Worm (Caenorhabditis elegans) whole organism, L3 larva: Measurements from ENCODE around the gene mix-1.

Experiments used
- R02D3.7 ChIP-seq: fragments of 150-350 bp; optimal IDR thresholded peaks from 2 replicates; lab custom pipeline; 2014; ENCODE audit warnings: missing biosample characterization, missing genetic modification characterization
- ZK546.5 ChIP-seq: sonication (generic microtip); optimal IDR thresholded peaks from 2 replicates; lab custom pipeline; 2017; ENCODE audit warnings: missing biosample characterization, missing genetic modification characterization
- aly-2 ChIP-seq: fragments of 150-350 bp; optimal IDR thresholded peaks from 2 replicates; lab custom pipeline; 2014; ENCODE audit warnings: missing biosample characterization, missing genetic modification characterization
- ama-1 ChIP-seq: fragments of 150-350 bp; optimal IDR thresholded peaks from 2 replicates; lab custom pipeline; 2018
- ceh-16 ChIP-seq: sonication (generic microtip); optimal IDR thresholded peaks from 2 replicates; lab custom pipeline; 2017; ENCODE audit warnings: missing biosample characterization, missing genetic modification characterization
- ceh-28 ChIP-seq: fragments of 150-350 bp; optimal IDR thresholded peaks from 2 replicates; lab custom pipeline; 2014; ENCODE audit warnings: missing biosample characterization, missing genetic modification reagents, missing genetic modification characterization
- ceh-9 ChIP-seq: sonication (generic microtip); optimal IDR thresholded peaks from 2 replicates; lab custom pipeline; 2018; ENCODE audit warnings: missing biosample characterization, missing genetic modification characterization
- egl-27 ChIP-seq: sonication (generic microtip); optimal IDR thresholded peaks from 4 replicates; lab custom pipeline; 2017; ENCODE audit warnings: missing biosample characterization, missing genetic modification reagents, missing genetic modification characterization
- egl-5 ChIP-seq: fragments of 150-350 bp; optimal IDR thresholded peaks from 2 replicates; lab custom pipeline; 2017; ENCODE audit warnings: missing biosample characterization, missing genetic modification reagents, missing genetic modification characterization, inconsistent platforms
- elt-1 ChIP-seq: fragments of 150-350 bp; optimal IDR thresholded peaks from 2 replicates; lab custom pipeline; 2014; ENCODE audit warnings: missing biosample characterization, missing genetic modification characterization
- elt-2 ChIP-seq: sonication (generic microtip); optimal IDR thresholded peaks from 2 replicates; lab custom pipeline; 2016; ENCODE audit warnings: missing genetic modification reagents, mild to moderate bottlenecking, missing genetic modification characterization, missing compliant biosample characterization
- elt-3 ChIP-seq, 3 experiments: fragments of 150-350 bp in 1 of 3; sonication (generic microtip) in 2 of 3; optimal IDR thresholded peaks; 2 replicates in 2 of 3; 4 replicates in 1 of 3; lab custom pipeline; 2014 to 2017; ENCODE audit warnings: missing biosample characterization in 3 of 3, missing genetic modification characterization in 3 of 3
- fkh-10 ChIP-seq: sonication (generic microtip); optimal IDR thresholded peaks from 2 replicates; lab custom pipeline; 2017; ENCODE audit warnings: missing biosample characterization, missing genetic modification reagents, missing genetic modification characterization
- fos-1 ChIP-seq: fragments of 150-350 bp; optimal IDR thresholded peaks from 2 replicates; lab custom pipeline; 2014; ENCODE audit warnings: missing biosample characterization, missing genetic modification characterization
- hmg-11 ChIP-seq: sonication (generic microtip); optimal IDR thresholded peaks from 2 replicates; lab custom pipeline; 2016; ENCODE audit warnings: missing genetic modification characterization, missing compliant biosample characterization
- jun-1 ChIP-seq: fragments of 150-350 bp; optimal IDR thresholded peaks from 2 replicates; lab custom pipeline; 2014; ENCODE audit warnings: missing biosample characterization, missing genetic modification reagents, missing genetic modification characterization
- lin-15B ChIP-seq: fragments of 150-350 bp; optimal IDR thresholded peaks from 2 replicates; lab custom pipeline; 2014; ENCODE audit warnings: missing biosample characterization, missing genetic modification characterization
- lsy-12 ChIP-seq: sonication (generic microtip); optimal IDR thresholded peaks from 2 replicates; lab custom pipeline; 2016; ENCODE audit warnings: mild to moderate bottlenecking, missing genetic modification characterization, missing compliant biosample characterization
- mml-1 ChIP-seq: fragments of 150-350 bp; sonication (generic microtip); optimal IDR thresholded peaks from 3 replicates; lab custom pipeline; 2014; ENCODE audit warnings: missing biosample characterization, missing genetic modification characterization
- nfya-1 ChIP-seq: sonication (generic microtip); optimal IDR thresholded peaks from 2 replicates; lab custom pipeline; 2017; ENCODE audit warnings: missing genetic modification characterization, mild to moderate bottlenecking, missing compliant biosample characterization, antibody characterized with exemption, moderate library complexity; ENCODE audit not compliant: insufficient read depth
- nhr-11 ChIP-seq: fragments of 150-350 bp; optimal IDR thresholded peaks from 2 replicates; lab custom pipeline; 2014; ENCODE audit warnings: missing biosample characterization, missing genetic modification characterization
- nhr-23 ChIP-seq: fragments of 150-350 bp; optimal IDR thresholded peaks from 2 replicates; lab custom pipeline; 2014; ENCODE audit warnings: missing biosample characterization, missing genetic modification reagents, missing genetic modification characterization
- nhr-25 ChIP-seq: sonication (generic microtip); optimal IDR thresholded peaks from 2 replicates; lab custom pipeline; 2017; ENCODE audit warnings: missing biosample characterization, missing genetic modification characterization
- nhr-28 ChIP-seq: fragments of 150-350 bp; optimal IDR thresholded peaks from 2 replicates; lab custom pipeline; 2014; ENCODE audit warnings: missing biosample characterization, missing genetic modification characterization
- nhr-67 ChIP-seq: fragments of 150-350 bp; optimal IDR thresholded peaks from 2 replicates; lab custom pipeline; 2014; ENCODE audit warnings: missing biosample characterization, missing genetic modification characterization
- nhr-77 ChIP-seq: fragments of 150-350 bp; optimal IDR thresholded peaks from 2 replicates; lab custom pipeline; 2014; ENCODE audit warnings: missing biosample characterization, missing genetic modification characterization
- pha-4 ChIP-seq: fragments of 150-350 bp; optimal IDR thresholded peaks from 2 replicates; lab custom pipeline; 2014; ENCODE audit warnings: missing biosample characterization, missing genetic modification reagents, missing genetic modification characterization
- pqm-1 ChIP-seq: fragments of 150-350 bp; optimal IDR thresholded peaks from 2 replicates; lab custom pipeline; 2017; ENCODE audit warnings: missing biosample characterization, missing genetic modification characterization, inconsistent platforms
- skn-1 ChIP-seq: fragments of 150-350 bp; optimal IDR thresholded peaks from 2 replicates; lab custom pipeline; 2014; ENCODE audit warnings: missing biosample characterization, missing genetic modification characterization
- snpc-4 ChIP-seq: fragments of 150-350 bp; optimal IDR thresholded peaks from 2 replicates; lab custom pipeline; 2014; ENCODE audit warnings: missing biosample characterization, missing genetic modification characterization
- tbx-2 ChIP-seq: sonication (generic microtip); optimal IDR thresholded peaks from 2 replicates; lab custom pipeline; 2016; ENCODE audit warnings: mild to moderate bottlenecking, missing genetic modification characterization, missing compliant biosample characterization
- unc-39 ChIP-seq: sonication (generic microtip); optimal IDR thresholded peaks from 4 replicates; lab custom pipeline; 2017; ENCODE audit warnings: missing biosample characterization, missing genetic modification characterization
- zag-1 ChIP-seq: fragments of 150-350 bp; optimal IDR thresholded peaks from 2 replicates; lab custom pipeline; 2014; ENCODE audit warnings: missing biosample characterization, missing genetic modification characterization
- ztf-11 ChIP-seq: fragments of 150-350 bp; optimal IDR thresholded peaks from 2 replicates; lab custom pipeline; 2014; ENCODE audit warnings: missing biosample characterization, missing genetic modification characterization
- ztf-4 ChIP-seq: fragments of 150-350 bp; optimal IDR thresholded peaks from 2 replicates; lab custom pipeline; 2014; ENCODE audit warnings: missing biosample characterization, missing genetic modification characterization

mix-1 gene

DNA sequence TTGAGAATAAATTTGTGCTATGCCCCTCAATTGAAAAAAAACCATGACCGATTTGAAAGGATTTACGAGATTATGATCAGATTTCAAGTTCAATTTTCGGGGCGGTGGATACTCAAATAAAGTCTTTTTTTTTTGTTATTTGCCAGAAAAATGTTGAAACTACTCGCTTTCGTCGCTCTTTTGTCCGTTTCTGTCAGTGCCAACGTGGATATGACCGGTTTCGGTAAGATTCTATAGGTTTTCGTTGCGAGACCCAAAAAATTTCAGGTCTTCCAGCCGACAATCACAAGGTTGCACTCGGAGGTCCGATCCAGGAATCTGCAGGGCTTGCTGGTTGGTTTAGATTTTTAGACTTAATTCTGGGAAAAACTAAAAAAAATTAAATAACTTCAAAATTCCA lies 36.8 kb upstream of the mix-1 start, which contains the start of gene tag-209:
tag-209 (plus strand) TSS at position 73 of the 400 bp plus-strand sequence.
- TF ChIP-seq unc-39 (tag; lab: Kevin White, UChicago) (no peak), elt-3 (tag; optimal IDR thresholded peaks at IDR 0.05; lab: Kevin White, UChicago) (no peak), ceh-9 (tag; lab: Kevin White, UChicago) (no peak), lsy-12 (tag; lab: Kevin White, UChicago) (no peak), egl-27 (tag; lab: Kevin White, UChicago) (no peak), tbx-2 (no peak), fkh-10 (GFP tag; lab: Kevin White, UChicago) (no peak), ZK546.5 (tag; lab: Kevin White, UChicago) (no peak), ama-1 (lab: Kevin White, UChicago) (no peak)

DNA sequence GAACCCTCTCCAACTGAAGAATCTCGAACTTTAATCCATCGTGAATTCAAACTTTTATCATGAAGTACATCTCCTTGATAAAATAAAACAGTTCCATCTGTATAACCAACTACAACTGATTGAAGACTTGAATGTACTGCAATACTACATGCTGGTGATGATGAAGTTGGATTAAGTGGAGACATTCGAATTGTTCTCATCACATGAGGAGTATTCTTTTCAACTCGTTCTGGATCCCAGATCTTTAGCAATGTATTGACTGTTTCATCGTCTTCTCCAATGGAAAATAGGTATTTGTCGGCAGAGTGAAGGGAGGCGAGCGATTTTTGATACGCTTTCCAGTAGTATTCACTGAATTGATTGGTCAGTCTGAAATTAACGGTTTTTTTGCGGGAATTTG lies 31.4 kb upstream of the mix-1 start:
- TF ChIP-seq lsy-12 (tag; lab: Kevin White, UChicago) (no peak), nhr-77 (tag; lab: Kevin White, UChicago) (no peak), elt-1 (tag; lab: Kevin White, UChicago) (no peak), ceh-16 (no peak), mml-1 (no peak), nhr-23 (no peak), ama-1 (lab: Kevin White, UChicago) (no peak), pqm-1 (tag; lab: Kevin White, UChicago) (no peak), R02D3.7 (tag; lab: Kevin White, UChicago) (no peak)

- TF ChIP-seq ceh-16: no peak
- TF ChIP-seq mml-1: no peak
- no peak for TF ChIP-seq aly-2 (tag; lab: Kevin White, UChicago)
- TF ChIP-seq tbx-2: no peak
- no peak for TF ChIP-seq ceh-28 (tag; lab: Kevin White, UChicago)
- no peak for TF ChIP-seq ztf-4 (tag; lab: Kevin White, UChicago)
- no peak for TF ChIP-seq pqm-1 (tag; lab: Kevin White, UChicago)
- no peak for TF ChIP-seq elt-3 (tag; optimal IDR thresholded peaks at IDR 0.05; lab: Kevin White, UChicago)
- no peak for TF ChIP-seq zag-1 (tag; lab: Kevin White, UChicago)
- no peak for TF ChIP-seq R02D3.7 (tag; lab: Kevin White, UChicago)
- no peak for TF ChIP-seq unc-39 (tag; lab: Kevin White, UChicago)
- TF ChIP-seq ztf-11: no peak
- TF ChIP-seq elt-2 (tag; lab: Kevin White, UChicago): no peak
- no peak for TF ChIP-seq nhr-67 (tag; lab: Kevin White, UChicago)
- TF ChIP-seq jun-1 (tag; lab: Kevin White, UChicago): no peak
- TF ChIP-seq egl-5: no peak
- no peak for TF ChIP-seq nhr-25
- no peak for TF ChIP-seq nfya-1
- TF ChIP-seq egl-27 (tag; lab: Kevin White, UChicago): no peak
- TF ChIP-seq, all 47 proteins: peak for 0
These were observed 30.7 kb upstream of the mix-1 start, which contains the start of gene vps-11 for ce11 chrII:10793393-10793792. TSS of gene vps-11 (minus strand) at chrII:10793493.

ce11 chrII:10796194-10796593 lies 27.9 kb upstream of the mix-1 start, which contains the start of gene set-14:
TSS of gene set-14 (minus strand) at chrII:10796294.
- no peak for TF ChIP-seq pqm-1 (tag; lab: Kevin White, UChicago)
- TF ChIP-seq nhr-28 (tag; lab: Kevin White, UChicago): no peak
- TF ChIP-seq lsy-12 (tag; lab: Kevin White, UChicago): no peak

- TF ChIP-seq lin-15B (tag; lab: Kevin White, UChicago) (peak; percentile 59), pha-4 (tag; lab: Kevin White, UChicago) (peak; percentile 82), skn-1 (tag; lab: Kevin White, UChicago) (peak; percentile 50), nhr-23 (peak; percentile 79), nhr-11 (tag; lab: Kevin White, UChicago) (peak; percentile 8), nhr-25 (peak; percentile 21), elt-2 (tag; lab: Kevin White, UChicago) (peak; percentile 17), ceh-28 (tag; lab: Kevin White, UChicago) (peak; percentile 58), nfya-1 (peak; percentile 69), snpc-4 (tag; lab: Kevin White, UChicago) (peak; percentile 40), ceh-16 (no peak), hmg-11 (peak; percentile 33), fos-1 (tag; lab: Kevin White, UChicago) (no peak), ztf-4 (tag; lab: Kevin White, UChicago) (no peak), R02D3.7 (tag; lab: Kevin White, UChicago) (peak; percentile 55)
These were observed 25.6 kb upstream of the mix-1 start, which contains the start of gene npp-19 for ce11 chrII:10798429-10798893. TSS of gene npp-19 (minus strand) at chrII:10798479.
